Fruit fly (Drosophila melanogaster) ovary, adult (tissue): ENCODE results near the gene CG33654.
A peak's percentile ranks its signal among the peaks of the same experiment; 100 is the strongest.

Experiments used
- CG17801 ChIP-seq: fragments of 200-800 bp; optimal IDR thresholded peaks from 2 replicates; lab custom pipeline; 2019; ENCODE audit warnings: missing biosample characterization, mild to moderate bottlenecking, missing genetic modification characterization, moderate library complexity; ENCODE audit not compliant: partially characterized antibody

The CG33654 gene

DNA sequence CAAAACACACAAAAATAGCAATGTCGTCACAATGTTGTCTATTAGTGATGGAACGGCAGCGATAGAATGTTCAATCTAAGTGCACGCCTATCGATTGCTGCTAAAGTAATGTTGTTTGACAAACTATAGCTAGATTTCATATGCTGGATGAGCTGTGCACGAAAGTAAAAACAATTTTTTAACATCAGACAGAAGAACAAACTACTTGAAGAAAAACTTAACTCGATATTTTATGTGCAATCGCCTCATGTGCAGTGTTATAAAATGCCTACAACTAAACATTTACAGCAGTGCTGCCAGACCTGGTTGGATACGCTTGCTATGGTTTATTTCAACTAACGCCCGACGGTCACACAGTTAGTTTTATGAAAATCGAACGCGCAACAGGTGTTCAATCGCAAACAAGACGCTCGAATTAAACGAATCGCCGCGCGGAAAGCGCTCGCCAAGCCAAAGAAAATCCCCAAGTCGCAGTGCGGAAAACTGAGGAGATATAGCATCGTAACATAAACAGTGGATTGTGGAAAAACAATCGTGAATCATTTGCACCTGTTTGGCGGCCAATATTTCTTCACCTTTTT lies 8.0 kb upstream of the CG33654 start, which contains the start of the genes bocks and CG8312:
bocks (minus strand) TSS at position 51 of the 581 bp plus-strand sequence.
CG8312 (plus strand) TSS at position 358 of the 581 bp plus-strand sequence.
- peak; percentile 40 for TF ChIP-seq CG17801

DNA sequence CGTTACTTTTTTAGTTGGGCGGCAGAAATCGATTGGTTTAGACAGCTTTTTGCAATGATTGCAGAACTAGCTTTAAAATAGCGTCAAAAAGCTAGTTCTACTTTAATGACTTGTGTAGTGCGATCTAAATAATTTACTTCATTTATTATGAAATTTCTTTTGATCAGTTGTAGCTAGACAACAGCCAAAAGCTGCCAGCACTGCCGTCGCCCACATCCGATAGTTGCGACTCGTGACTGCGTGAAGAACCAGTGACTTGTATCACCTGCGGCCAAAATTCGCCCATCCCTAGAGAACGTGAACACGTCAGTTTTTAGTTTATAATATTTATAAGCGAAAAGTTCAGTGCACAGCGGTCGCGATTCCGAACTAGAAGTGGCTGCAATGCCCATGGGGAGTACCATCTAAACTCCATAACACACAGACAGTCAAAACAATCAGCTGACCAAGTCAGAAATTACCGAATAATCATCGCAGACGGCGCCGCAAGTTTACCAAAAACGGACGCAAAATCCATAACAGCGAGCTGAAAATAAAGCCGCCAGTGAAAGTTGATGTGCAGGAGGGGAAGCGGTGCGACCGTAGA lies 3.7 kb upstream of the CG33654 start, which contains the start of gene P58IPK:
P58IPK (plus strand) TSS at position 280 of the 586 bp plus-strand sequence.
- peak; percentile 36 for TF ChIP-seq CG17801

DNA sequence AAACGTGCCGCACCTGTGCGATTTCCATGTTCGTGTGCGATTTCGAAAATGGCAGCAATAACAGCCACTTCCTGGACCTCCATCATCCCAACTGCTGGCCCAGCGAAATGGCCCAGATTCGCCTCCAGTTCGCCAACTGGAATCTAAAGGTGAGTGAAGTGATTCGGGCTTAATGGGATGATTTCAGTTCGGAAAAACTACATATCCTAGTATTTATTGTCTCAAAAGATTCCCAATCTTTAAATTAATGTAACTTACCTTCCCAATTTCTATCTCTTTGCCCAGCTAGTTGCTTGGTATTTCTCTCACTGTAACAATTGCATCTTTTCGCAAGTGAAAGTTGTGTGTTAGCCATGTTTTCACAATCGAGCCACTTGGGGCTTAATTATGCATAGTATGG lies 1.0 kb downstream of the CG33654 start:
- TF ChIP-seq CG17801 = no peak

DNA sequence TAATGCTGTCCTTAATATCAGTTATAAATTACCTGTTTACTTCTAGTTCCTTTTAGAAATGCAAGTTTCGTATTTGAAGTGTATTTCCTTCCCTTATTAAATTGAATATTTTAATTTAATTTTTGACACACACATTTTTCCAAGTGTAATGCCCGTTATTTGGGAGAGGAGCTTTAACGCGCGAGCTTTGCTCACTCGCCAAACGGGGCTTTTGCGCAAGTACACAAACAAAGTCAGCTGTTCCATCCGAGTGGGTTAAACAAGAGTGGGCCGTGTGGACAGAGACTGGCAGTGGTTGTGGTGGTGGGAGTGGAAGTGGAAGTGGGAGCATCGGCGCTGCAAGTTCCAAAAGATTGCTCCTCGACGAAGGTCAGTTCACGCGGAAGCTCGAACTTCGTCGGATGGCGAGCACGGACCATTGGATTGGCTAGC lies 1.9 kb downstream of the CG33654 start, which contains the start of gene CG8301:
CG8301 (plus strand) TSS at position 218 of the 432 bp plus-strand sequence.
- TF ChIP-seq CG17801 = peak; percentile 57

DNA sequence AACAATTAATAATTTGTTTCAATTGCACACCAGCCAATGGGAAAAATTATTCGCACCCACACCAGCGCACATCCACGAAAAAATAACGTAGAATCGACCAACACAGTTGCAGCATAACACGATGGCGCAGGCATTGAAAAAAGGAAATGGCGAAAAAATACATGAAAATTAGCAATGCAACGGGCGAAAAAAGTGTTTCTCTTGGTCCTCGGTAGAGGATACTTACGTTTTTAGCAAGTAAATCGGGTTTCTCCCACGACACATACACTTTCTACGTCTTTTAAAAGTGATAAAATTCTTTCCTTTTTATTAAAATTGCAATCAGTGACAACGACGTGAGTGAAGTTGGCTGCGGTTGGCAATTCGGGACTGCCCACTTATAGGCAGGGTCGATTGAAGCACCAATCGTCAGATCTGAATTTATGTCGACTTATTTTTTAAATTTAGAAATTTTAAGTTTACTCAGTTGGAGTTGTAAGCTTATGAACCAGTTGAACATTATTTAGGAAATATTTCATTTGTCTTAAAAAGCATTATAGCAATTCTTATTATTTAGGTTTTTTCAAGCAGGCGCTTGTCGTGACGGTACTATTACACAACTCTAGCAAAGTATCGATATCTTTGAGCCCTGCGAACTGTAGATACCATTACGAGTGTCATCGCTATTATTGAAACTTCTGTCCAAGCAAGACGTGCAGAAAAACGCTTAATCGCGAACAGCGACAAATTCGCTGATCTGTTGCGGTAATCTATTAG lies 5.5 kb downstream of the CG33654 start, which contains the start of the genes Kap-alpha3 and Son:
Kap-alpha3 (minus strand) TSS at position 352 of the 756 bp plus-strand sequence.
Son (plus strand) TSS at position 661 of the 756 bp plus-strand sequence.
- TF ChIP-seq CG17801 = peak; percentile 90

DNA sequence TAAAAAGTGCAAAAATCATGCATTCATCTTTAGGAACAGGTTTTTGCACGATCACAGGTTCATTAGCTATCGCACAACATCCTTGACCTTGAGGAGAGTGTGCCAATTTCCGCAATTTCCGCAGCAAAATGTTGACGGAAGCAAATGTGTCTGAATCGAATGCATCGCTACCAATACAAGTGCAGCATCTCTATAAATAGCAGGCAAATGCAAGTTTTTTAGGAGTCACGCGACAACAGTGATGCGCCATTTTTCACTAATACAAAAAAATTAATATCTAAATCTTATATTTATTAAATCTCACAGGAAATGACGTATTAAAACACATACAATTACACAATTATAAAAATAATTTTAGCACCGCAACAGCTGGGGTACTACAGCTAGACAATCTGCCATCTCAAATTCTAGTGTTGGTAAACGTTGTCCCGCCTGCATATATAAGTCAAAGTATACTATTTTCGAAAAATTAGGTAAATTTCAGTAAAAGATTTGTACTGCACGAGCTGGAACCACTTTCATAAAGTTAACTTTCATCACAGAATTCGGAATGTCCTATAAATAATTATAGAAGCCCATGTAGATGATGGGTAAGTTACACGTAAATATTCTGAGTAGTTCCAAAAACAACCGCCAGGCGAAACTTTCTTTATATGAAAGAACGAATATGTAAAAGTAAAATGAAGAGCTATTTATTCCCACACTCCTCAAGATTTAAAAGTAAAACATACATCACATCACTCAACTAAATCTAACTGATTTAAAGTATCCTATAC lies 9.0 kb downstream of the CG33654 start, which contains the start of gene CG9399:
CG9399 (minus strand) TSS at position 400 of the 776 bp plus-strand sequence.
- TF ChIP-seq CG17801 = peak; percentile 96

dm6 chr3R:9572929-9573811 lies 9.9 kb downstream of the CG33654 start:
- no peak for TF ChIP-seq CG17801

DNA sequence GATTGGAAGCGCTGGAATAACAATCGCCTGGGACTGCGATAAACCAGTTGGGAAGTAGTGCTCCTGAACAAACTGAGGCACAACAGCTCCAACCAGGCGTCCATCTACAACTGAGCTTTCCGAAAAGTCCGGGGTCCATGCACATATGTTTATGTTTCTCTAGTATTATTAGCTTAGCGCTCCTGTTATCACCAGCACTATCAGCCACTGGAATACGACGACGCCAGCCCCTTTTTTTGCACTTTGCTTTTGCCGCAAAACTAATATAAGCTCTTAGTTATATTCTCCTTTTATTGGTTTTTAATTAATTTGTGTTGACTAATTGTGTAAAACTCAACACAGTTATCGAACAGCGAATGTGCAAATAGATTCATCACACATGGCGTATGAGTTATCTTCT lies 11.5 kb downstream of the CG33654 start, which contains the start of gene CG9396:
CG9396 (minus strand) TSS at position 101 of the 400 bp plus-strand sequence.
- no peak for TF ChIP-seq CG17801

DNA sequence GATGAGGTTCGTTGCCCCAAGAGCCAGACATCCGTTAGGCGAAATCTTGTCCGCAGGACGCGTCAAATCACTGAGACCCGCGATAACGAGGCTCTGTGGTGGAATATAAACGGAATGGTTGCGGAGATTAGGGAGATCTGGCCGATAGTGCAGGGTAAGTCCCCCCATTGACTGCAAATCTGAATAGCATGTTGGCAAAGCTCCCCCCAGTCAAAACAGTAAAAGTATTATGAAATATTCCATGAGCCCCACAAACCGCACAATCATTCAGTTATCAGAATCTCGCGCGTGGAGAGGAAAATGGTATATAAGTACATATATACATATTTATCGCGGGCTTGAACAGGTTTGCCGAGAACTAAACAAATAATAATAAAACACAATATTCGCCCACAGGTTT lies 12.4 kb downstream of the CG33654 start:
- no peak for TF ChIP-seq CG17801

- no peak for TF ChIP-seq CG17801
These were observed 12.9 kb downstream of the CG33654 start, which contains the start of gene CG16790 for dm6 chr3R:9570114-9570513. Gene CG16790, minus strand, starts transcription at chr3R:9570214.

DNA sequence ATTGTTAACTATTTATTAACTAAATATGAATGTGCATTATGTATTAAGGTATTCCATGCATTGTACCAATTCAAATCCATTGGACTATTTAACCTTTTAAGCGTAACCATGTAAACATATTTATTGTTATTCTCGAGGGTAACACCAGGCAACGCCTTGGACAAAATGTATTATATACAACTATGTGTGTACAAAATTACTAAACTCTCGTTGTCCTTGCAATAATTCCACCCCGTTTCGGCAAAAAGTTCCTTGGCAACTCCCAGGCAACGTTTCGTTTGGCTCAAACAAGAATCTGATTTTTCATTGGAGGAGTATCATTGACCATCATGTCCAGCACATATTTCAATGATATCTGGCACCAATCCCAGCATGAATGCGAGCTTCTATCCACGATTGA lies 17.1 kb downstream of the CG33654 start, which contains the start of gene CG16789:
CG16789 (plus strand) TSS at position 301 of the 400 bp plus-strand sequence.
- no peak for TF ChIP-seq CG17801

DNA sequence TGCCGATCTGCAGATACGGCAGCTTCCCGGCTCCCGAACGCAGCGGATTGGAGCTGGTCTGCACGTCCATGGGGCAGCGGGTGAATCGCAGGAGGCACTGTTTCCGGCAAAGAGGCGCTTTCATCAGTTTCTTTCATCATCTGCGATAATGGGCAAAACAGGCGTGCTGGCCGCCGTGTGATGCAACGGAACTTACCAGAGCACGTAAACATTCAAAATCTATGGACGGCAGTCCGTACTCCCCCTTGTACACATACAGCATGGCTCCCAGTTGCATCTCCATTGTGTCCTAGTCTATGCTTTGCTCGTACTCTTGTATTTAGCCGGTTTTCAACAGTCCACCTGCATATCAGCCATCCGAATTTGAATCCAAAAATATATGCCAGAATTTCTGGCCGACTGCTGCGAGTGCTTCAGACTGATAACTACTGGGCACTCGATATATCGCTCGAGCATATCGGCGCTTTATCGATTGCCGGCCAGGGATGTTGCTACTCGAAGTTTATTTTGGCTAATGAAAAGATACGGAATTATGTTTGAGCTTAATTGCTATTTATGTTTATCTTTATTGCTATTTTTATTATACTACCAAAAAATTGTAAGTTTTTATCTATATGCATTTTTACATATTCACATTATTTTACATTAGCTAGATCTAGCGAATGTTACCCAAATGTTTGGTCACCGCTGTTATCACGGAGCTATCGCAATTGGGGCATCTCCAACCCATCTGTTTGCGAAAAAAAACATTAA lies 19.6 kb downstream of the CG33654 start, which contains the start of the genes CG9393 and Vps45:
CG9393 (minus strand) TSS at position 434 of the 753 bp plus-strand sequence.
Vps45 (plus strand) TSS at position 685 of the 753 bp plus-strand sequence.
- TF ChIP-seq CG17801 = peak; percentile 15

DNA sequence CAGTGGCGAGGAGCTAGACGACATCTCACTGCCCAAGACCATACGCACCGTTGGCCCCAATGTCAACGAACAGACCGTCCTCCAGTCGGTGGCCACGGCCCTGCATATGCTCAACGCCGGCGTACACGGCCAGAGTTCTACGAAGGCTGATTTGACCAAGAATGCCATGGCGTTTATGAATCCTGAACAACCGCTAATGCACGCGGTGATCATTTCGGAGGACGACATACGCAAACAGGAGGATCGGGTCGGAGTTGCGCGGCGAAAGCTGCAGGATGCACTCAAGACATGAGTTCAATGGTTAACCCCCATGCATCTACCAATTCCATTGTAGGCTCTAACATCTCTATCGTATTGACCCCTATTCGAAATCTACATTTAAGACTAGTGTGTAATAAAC lies 21.9 kb downstream of the CG33654 start:
- no peak for TF ChIP-seq CG17801
